Worm (Caenorhabditis elegans) whole organism, L3 larva: ENCODE data around the gene D1025.10.
"Not testable (repeated sequence)": the region's sequence is repeated elsewhere in the genome, so short reads cannot be mapped to it uniquely, and the experiment has no call there.

Source experiments
- R02D3.7 ChIP-seq: fragments of 150-350 bp; optimal IDR thresholded peaks from 2 replicates; lab custom pipeline; 2014; ENCODE audit warnings: missing biosample characterization, missing genetic modification characterization
- ZK546.5 ChIP-seq: sonication (generic microtip); optimal IDR thresholded peaks from 2 replicates; lab custom pipeline; 2017; ENCODE audit warnings: missing biosample characterization, missing genetic modification characterization
- aly-2 ChIP-seq: fragments of 150-350 bp; optimal IDR thresholded peaks from 2 replicates; lab custom pipeline; 2014; ENCODE audit warnings: missing biosample characterization, missing genetic modification characterization
- ceh-16 ChIP-seq: sonication (generic microtip); optimal IDR thresholded peaks from 2 replicates; lab custom pipeline; 2017; ENCODE audit warnings: missing biosample characterization, missing genetic modification characterization
- ceh-28 ChIP-seq: fragments of 150-350 bp; optimal IDR thresholded peaks from 2 replicates; lab custom pipeline; 2014; ENCODE audit warnings: missing biosample characterization, missing genetic modification reagents, missing genetic modification characterization
- ceh-82 ChIP-seq: fragments of 150-350 bp; optimal IDR thresholded peaks from 2 replicates; lab custom pipeline; 2014; ENCODE audit warnings: missing biosample characterization, missing genetic modification characterization
- ceh-9 ChIP-seq: sonication (generic microtip); optimal IDR thresholded peaks from 2 replicates; lab custom pipeline; 2018; ENCODE audit warnings: missing biosample characterization, missing genetic modification characterization
- daf-12 ChIP-seq: fragments of 150-350 bp; optimal IDR thresholded peaks from 2 replicates; lab custom pipeline; 2014; ENCODE audit warnings: missing biosample characterization, missing genetic modification reagents, missing genetic modification characterization
- elt-1 ChIP-seq: fragments of 150-350 bp; optimal IDR thresholded peaks from 2 replicates; lab custom pipeline; 2014; ENCODE audit warnings: missing biosample characterization, missing genetic modification characterization
- elt-2 ChIP-seq: sonication (generic microtip); optimal IDR thresholded peaks from 2 replicates; lab custom pipeline; 2016; ENCODE audit warnings: missing genetic modification reagents, mild to moderate bottlenecking, missing genetic modification characterization, missing compliant biosample characterization
- fkh-10 ChIP-seq: sonication (generic microtip); optimal IDR thresholded peaks from 2 replicates; lab custom pipeline; 2017; ENCODE audit warnings: missing biosample characterization, missing genetic modification reagents, missing genetic modification characterization
- fos-1 ChIP-seq: fragments of 150-350 bp; optimal IDR thresholded peaks from 2 replicates; lab custom pipeline; 2014; ENCODE audit warnings: missing biosample characterization, missing genetic modification characterization
- hmg-11 ChIP-seq: sonication (generic microtip); optimal IDR thresholded peaks from 2 replicates; lab custom pipeline; 2016; ENCODE audit warnings: missing genetic modification characterization, missing compliant biosample characterization
- lin-15B ChIP-seq: fragments of 150-350 bp; optimal IDR thresholded peaks from 2 replicates; lab custom pipeline; 2014; ENCODE audit warnings: missing biosample characterization, missing genetic modification characterization
- lin-39 ChIP-seq: fragments of 150-350 bp; optimal IDR thresholded peaks from 2 replicates; lab custom pipeline; 2018; ENCODE audit warnings: missing biosample characterization, missing genetic modification reagents, missing genetic modification characterization
- mml-1 ChIP-seq: fragments of 150-350 bp; sonication (generic microtip); optimal IDR thresholded peaks from 3 replicates; lab custom pipeline; 2014; ENCODE audit warnings: missing biosample characterization, missing genetic modification characterization
- nfya-1 ChIP-seq: sonication (generic microtip); optimal IDR thresholded peaks from 2 replicates; lab custom pipeline; 2017; ENCODE audit warnings: missing genetic modification characterization, mild to moderate bottlenecking, missing compliant biosample characterization, antibody characterized with exemption, moderate library complexity; ENCODE audit not compliant: insufficient read depth
- nhr-11 ChIP-seq: fragments of 150-350 bp; optimal IDR thresholded peaks from 2 replicates; lab custom pipeline; 2014; ENCODE audit warnings: missing biosample characterization, missing genetic modification characterization
- nhr-23 ChIP-seq: fragments of 150-350 bp; optimal IDR thresholded peaks from 2 replicates; lab custom pipeline; 2014; ENCODE audit warnings: missing biosample characterization, missing genetic modification reagents, missing genetic modification characterization
- nhr-25 ChIP-seq: sonication (generic microtip); optimal IDR thresholded peaks from 2 replicates; lab custom pipeline; 2017; ENCODE audit warnings: missing biosample characterization, missing genetic modification characterization
- nhr-28 ChIP-seq: fragments of 150-350 bp; optimal IDR thresholded peaks from 2 replicates; lab custom pipeline; 2014; ENCODE audit warnings: missing biosample characterization, missing genetic modification characterization
- nhr-67 ChIP-seq: fragments of 150-350 bp; optimal IDR thresholded peaks from 2 replicates; lab custom pipeline; 2014; ENCODE audit warnings: missing biosample characterization, missing genetic modification characterization
- pha-4 ChIP-seq: fragments of 150-350 bp; optimal IDR thresholded peaks from 2 replicates; lab custom pipeline; 2014; ENCODE audit warnings: missing biosample characterization, missing genetic modification reagents, missing genetic modification characterization
- pqm-1 ChIP-seq: fragments of 150-350 bp; optimal IDR thresholded peaks from 2 replicates; lab custom pipeline; 2017; ENCODE audit warnings: missing biosample characterization, missing genetic modification characterization, inconsistent platforms
- sea-2 ChIP-seq: fragments of 150-350 bp; sonication (generic microtip); optimal IDR thresholded peaks from 4 replicates; lab custom pipeline; 2014; ENCODE audit warnings: missing biosample characterization, missing genetic modification reagents, missing genetic modification characterization
- snpc-4 ChIP-seq: fragments of 150-350 bp; optimal IDR thresholded peaks from 2 replicates; lab custom pipeline; 2014; ENCODE audit warnings: missing biosample characterization, missing genetic modification characterization
- tbx-2 ChIP-seq: sonication (generic microtip); optimal IDR thresholded peaks from 2 replicates; lab custom pipeline; 2016; ENCODE audit warnings: mild to moderate bottlenecking, missing genetic modification characterization, missing compliant biosample characterization
- unc-62 ChIP-seq: fragments of 150-350 bp; sonication (generic microtip); optimal IDR thresholded peaks from 4 replicates; lab custom pipeline; 2014; ENCODE audit warnings: missing biosample characterization, missing genetic modification reagents, missing genetic modification characterization
- zag-1 ChIP-seq: fragments of 150-350 bp; optimal IDR thresholded peaks from 2 replicates; lab custom pipeline; 2014; ENCODE audit warnings: missing biosample characterization, missing genetic modification characterization
- ztf-4 ChIP-seq: fragments of 150-350 bp; optimal IDR thresholded peaks from 2 replicates; lab custom pipeline; 2014; ENCODE audit warnings: missing biosample characterization, missing genetic modification characterization

Gene D1025.10

ce11 chrX:14525325-14526305, 9.0 kb downstream of the D1025.10 start (continued):
- TF ChIP-seq daf-12 (tag; lab: Kevin White, UChicago) (peak; percentile 97), mml-1 (tag; lab: Kevin White, UChicago) (peak; percentile 37), nfya-1 (tag; lab: Kevin White, UChicago) (peak; percentile 96), ztf-4 (tag; lab: Kevin White, UChicago) (peak; percentile 94), ceh-16 (tag; lab: Kevin White, UChicago) (peak; percentile 87), nhr-67 (peak; percentile 75), ceh-9 (peak; percentile 100), hmg-11 (tag; lab: Kevin White, UChicago) (peak; percentile 93), R02D3.7 (tag; lab: Kevin White, UChicago) (peak; percentile 96), nhr-28 (tag; lab: Kevin White, UChicago) (peak; percentile 73), nhr-23 (tag; lab: Kevin White, UChicago) (peak; percentile 99), nhr-25 (peak; percentile 98), ceh-28 (tag; lab: Kevin White, UChicago) (peak; percentile 100), pha-4 (tag; lab: Kevin White, UChicago) (peak; percentile 96), nhr-11 (tag; lab: Kevin White, UChicago) (peak; percentile 96), aly-2 (tag; lab: Kevin White, UChicago) (peak; percentile 96), ceh-82 (tag; lab: Kevin White, UChicago) (peak; percentile 100), sea-2 (GFP tag; lab: Kevin White, UChicago) (peak; percentile 80), zag-1 (tag; lab: Kevin White, UChicago) (peak; percentile 96), snpc-4 (tag; lab: Kevin White, UChicago) (peak; percentile 94), pqm-1 (tag; lab: Kevin White, UChicago) (peak; percentile 90), elt-2 (tag; lab: Kevin White, UChicago) (peak; percentile 89), unc-62 (peak; percentile 100), lin-15B (peak; percentile 49), ZK546.5 (tag; lab: Kevin White, UChicago) (peak; percentile 71)

ce11 chrX:14527559-14527958, 10.9 kb downstream of the D1025.10 start, which contains the start of gene nspc-18:
nspc-18 (minus strand) TSS chrX:14527659.
- TF ChIP-seq pqm-1 (tag; lab: Kevin White, UChicago) (no peak), ztf-4 (tag; lab: Kevin White, UChicago) (no peak), nhr-25 (no peak), tbx-2 (tag; lab: Kevin White, UChicago) (no peak)

- not testable (repeated sequence) for TF ChIP-seq elt-1; ceh-82 (tag; lab: Kevin White, UChicago); ceh-9
These were observed 11.7 kb downstream of the D1025.10 start, which contains the start of gene nspc-19 for ce11 chrX:14528399-14528798. nspc-19 (plus strand) TSS chrX:14528699.

ce11 chrX:14530107-14530506, 13.4 kb downstream of the D1025.10 start, which contains the start of gene nspc-20:
nspc-20 (minus strand) TSS chrX:14530207.
- TF ChIP-seq nhr-67 (no peak), lin-39 (tag; lab: Kevin White, UChicago) (no peak)

ce11 chrX:14534117-14534516, 17.5 kb downstream of the D1025.10 start, which contains the start of gene T24C2.5:
T24C2.5 (plus strand) TSS chrX:14534417.
- TF ChIP-seq ceh-16 (tag; lab: Kevin White, UChicago) = no peak
- TF ChIP-seq fkh-10 = no peak
- peak; percentile 0 for TF ChIP-seq pqm-1 (tag; lab: Kevin White, UChicago)
- no peak for TF ChIP-seq ceh-28 (tag; lab: Kevin White, UChicago)
- TF ChIP-seq unc-62 = no peak
- TF ChIP-seq elt-2 (tag; lab: Kevin White, UChicago) = no peak
- TF ChIP-seq fos-1 (tag; lab: Kevin White, UChicago) = no peak
- no peak for TF ChIP-seq nhr-28 (tag; lab: Kevin White, UChicago)
